Fruit fly (Drosophila melanogaster) whole organism, embryonic: ENCODE measurements around the gene Use1.

ENCODE experiments used
- CG10267 ChIP-seq: fragments of 200-800 bp; sonication (Bioruptor generic); optimal IDR thresholded peaks from 2 replicates; lab custom pipeline; 2018; ENCODE audit warnings: missing biosample characterization, mild to moderate bottlenecking, missing genetic modification characterization, moderate library complexity
- CG10431 ChIP-seq: fragments of 200-800 bp; sonication (Bioruptor generic); optimal IDR thresholded peaks from 3 replicates; lab custom pipeline; 2018; ENCODE audit warnings: missing biosample characterization, mild to moderate bottlenecking, missing genetic modification characterization
- CG11696 ChIP-seq: fragments of 200-800 bp; sonication (Bioruptor generic); IDR thresholded peaks from 2 replicates; pipeline ENCODE4 v1.3.6; 2022; ENCODE audit warnings: missing biosample characterization, missing genetic modification characterization
- CG12299 ChIP-seq: fragments of 200-800 bp; sonication (Bioruptor generic); optimal IDR thresholded peaks from 2 replicates; lab custom pipeline; 2018; ENCODE audit warnings: missing biosample characterization, mild to moderate bottlenecking, missing genetic modification characterization
- CG12744 ChIP-seq: fragments of 200-800 bp; sonication (Bioruptor generic); optimal IDR thresholded peaks from 2 replicates; lab custom pipeline; 2016; ENCODE audit warnings: missing biosample characterization, missing genetic modification characterization
- CG13123 ChIP-seq: fragments of 200-800 bp; sonication (Bioruptor generic); optimal IDR thresholded peaks from 2 replicates; lab custom pipeline; 2016; ENCODE audit warnings: missing biosample characterization, missing genetic modification characterization
- CG15696 ChIP-seq: fragments of 200-800 bp; sonication (Bioruptor generic); optimal IDR thresholded peaks from 2 replicates; lab custom pipeline; 2019; ENCODE audit warnings: missing biosample characterization, mild to moderate bottlenecking, missing genetic modification characterization, moderate library complexity
- CG17361 ChIP-seq: fragments of 200-800 bp; sonication (Bioruptor generic); IDR thresholded peaks from 3 replicates; pipeline ENCODE4 v1.3.6; 2022; ENCODE audit warnings: missing biosample characterization, missing genetic modification characterization
- CG31388 ChIP-seq: fragments of 200-800 bp; sonication (Bioruptor generic); optimal IDR thresholded peaks from 2 replicates; lab custom pipeline; 2016; ENCODE audit warnings: missing biosample characterization, missing genetic modification characterization
- CG3163 ChIP-seq: fragments of 200-800 bp; sonication (Bioruptor generic); optimal IDR thresholded peaks from 3 replicates; lab custom pipeline; 2016; ENCODE audit warnings: missing biosample characterization, missing genetic modification characterization
- CG32532 ChIP-seq: fragments of 200-800 bp; sonication (Bioruptor generic); IDR thresholded peaks from 2 replicates; pipeline ENCODE4 v1.3.6; 2022; ENCODE audit warnings: missing biosample characterization, missing genetic modification characterization
- CG4328 ChIP-seq: fragments of 200-800 bp; sonication (Bioruptor generic); optimal IDR thresholded peaks from 3 replicates; lab custom pipeline; 2017; ENCODE audit warnings: missing biosample characterization, missing genetic modification reagents, missing genetic modification characterization
- CG4730 ChIP-seq: fragments of 200-800 bp; sonication (Bioruptor generic); IDR thresholded peaks from 2 replicates; pipeline ENCODE4 v1.3.6; 2022; ENCODE audit warnings: missing biosample characterization, missing genetic modification characterization
- CG6175 ChIP-seq: fragments of 200-800 bp; sonication (Bioruptor generic); IDR thresholded peaks from 3 replicates; pipeline ENCODE4 v1.3.6; 2022; ENCODE audit warnings: missing biosample characterization, missing genetic modification characterization
- CG6683 ChIP-seq: fragments of 200-800 bp; sonication (Bioruptor generic); optimal IDR thresholded peaks from 2 replicates; lab custom pipeline; 2017; ENCODE audit warnings: missing biosample characterization, mild to moderate bottlenecking, missing genetic modification characterization, missing genetic modification reagents
- CG6813 ChIP-seq: fragments of 200-800 bp; sonication (Bioruptor generic); optimal IDR thresholded peaks from 2 replicates; lab custom pipeline; 2017; ENCODE audit warnings: missing biosample characterization, missing genetic modification characterization, mild to moderate bottlenecking, moderate library complexity, missing genetic modification reagents
- CG8359 ChIP-seq: fragments of 200-800 bp; sonication (Bioruptor generic); optimal IDR thresholded peaks from 2 replicates; lab custom pipeline; 2017; ENCODE audit warnings: missing biosample characterization, mild to moderate bottlenecking, missing genetic modification characterization, borderline replicate concordance
- CG8388 ChIP-seq: fragments of 200-800 bp; sonication (Bioruptor generic); optimal IDR thresholded peaks from 2 replicates; lab custom pipeline; 2019; ENCODE audit warnings: missing biosample characterization, mild to moderate bottlenecking, missing genetic modification characterization, moderate library complexity
- CG8765 ChIP-seq: fragments of 200-800 bp; sonication (Bioruptor generic); IDR thresholded peaks from 2 replicates; pipeline ENCODE4 v1.3.6; 2022; ENCODE audit warnings: missing biosample characterization, missing genetic modification characterization
- CG8924 ChIP-seq: fragments of 200-800 bp; optimal IDR thresholded peaks from 3 replicates; lab custom pipeline; 2019; ENCODE audit warnings: missing biosample characterization, mild to moderate bottlenecking, missing genetic modification characterization, moderate library complexity
- Dek ChIP-seq: fragments of 200-800 bp; sonication (Bioruptor generic); optimal IDR thresholded peaks from 3 replicates; lab custom pipeline; 2019; ENCODE audit warnings: missing biosample characterization, mild to moderate bottlenecking, missing genetic modification characterization, moderate library complexity
- Fer2 ChIP-seq: fragments of 200-800 bp; sonication (Bioruptor generic); optimal IDR thresholded peaks from 2 replicates; lab custom pipeline; 2018; ENCODE audit warnings: missing biosample characterization, mild to moderate bottlenecking, missing genetic modification characterization, moderate library complexity
- Hand ChIP-seq: fragments of 200-800 bp; sonication (Bioruptor generic); optimal IDR thresholded peaks from 2 replicates; lab custom pipeline; 2017; ENCODE audit warnings: mild to moderate bottlenecking, missing biosample characterization, missing genetic modification reagents, missing genetic modification characterization
- Hr3 ChIP-seq: fragments of 200-800 bp; sonication (Bioruptor generic); optimal IDR thresholded peaks from 3 replicates; lab custom pipeline; 2016; ENCODE audit warnings: missing biosample characterization, missing genetic modification characterization
- Jarid2 ChIP-seq: fragments of 200-800 bp; sonication (Bioruptor generic); optimal IDR thresholded peaks from 3 replicates; lab custom pipeline; 2017; ENCODE audit warnings: mild to moderate bottlenecking, missing biosample characterization, missing genetic modification reagents, missing genetic modification characterization
- Oli ChIP-seq: fragments of 200-800 bp; sonication (Bioruptor generic); optimal IDR thresholded peaks from 2 replicates; lab custom pipeline; 2018; ENCODE audit warnings: missing biosample characterization, mild to moderate bottlenecking, missing genetic modification characterization, moderate library complexity
- Rx ChIP-seq: fragments of 200-800 bp; sonication (Bioruptor generic); IDR thresholded peaks from 2 replicates; pipeline ENCODE4 v1.3.6; 2022; ENCODE audit warnings: missing biosample characterization, missing genetic modification characterization
- Stat92E ChIP-seq, 3 experiments: fragments of >200 bp in 2 of 3; fragments of 200-800 bp in 1 of 3; sonication (Bioruptor generic) in 1 of 3; optimal IDR thresholded peaks; 2 replicates each; lab custom pipeline; 2017 to 2019; ENCODE audit warnings: missing biosample characterization in 3 of 3, missing genetic modification characterization in 3 of 3, mild to moderate bottlenecking in 1 of 3, moderate library complexity in 1 of 3
- al ChIP-seq: fragments of 200-800 bp; sonication (Bioruptor generic); IDR thresholded peaks from 2 replicates; pipeline ENCODE4 v1.3.6; 2022; ENCODE audit warnings: missing biosample characterization, missing genetic modification characterization
- crol ChIP-seq: fragments of 200-800 bp; sonication (Bioruptor generic); IDR thresholded peaks from 2 replicates; pipeline ENCODE4 v1.3.6; 2022; ENCODE audit warnings: missing biosample characterization, missing genetic modification characterization
- dan ChIP-seq: fragments of 200-800 bp; sonication (Bioruptor generic); IDR thresholded peaks from 2 replicates; pipeline ENCODE4 v1.3.6; 2022; ENCODE audit warnings: missing biosample characterization, missing genetic modification characterization
- disco-r ChIP-seq: fragments of 200-800 bp; sonication (Bioruptor generic); optimal IDR thresholded peaks from 2 replicates; lab custom pipeline; 2016; ENCODE audit warnings: missing biosample characterization, missing genetic modification characterization
- eyg ChIP-seq: fragments of 200-800 bp; sonication (Bioruptor generic); optimal IDR thresholded peaks from 3 replicates; lab custom pipeline; 2016; ENCODE audit warnings: missing biosample characterization, missing genetic modification characterization
- gem ChIP-seq: fragments of 200-800 bp; sonication (Bioruptor generic); optimal IDR thresholded peaks from 2 replicates; lab custom pipeline; 2019; ENCODE audit warnings: missing biosample characterization, mild to moderate bottlenecking, missing genetic modification characterization, moderate library complexity
- grn ChIP-seq: fragments of 200-800 bp; sonication (Bioruptor generic); optimal IDR thresholded peaks from 3 replicates; lab custom pipeline; 2017; ENCODE audit warnings: missing biosample characterization, missing genetic modification characterization
- kah ChIP-seq: fragments of 200-800 bp; sonication (Bioruptor generic); optimal IDR thresholded peaks from 2 replicates; lab custom pipeline; 2018; ENCODE audit warnings: missing biosample characterization, mild to moderate bottlenecking, missing genetic modification characterization
- lola ChIP-seq, 3 experiments: fragments of >200 bp in 2 of 3; fragments of 200-800 bp in 1 of 3; sonication (Bioruptor generic) in 1 of 3; optimal IDR thresholded peaks; 2 replicates each; lab custom pipeline; 2017 to 2019; ENCODE audit warnings: missing biosample characterization in 3 of 3, missing genetic modification characterization in 3 of 3, mild to moderate bottlenecking in 1 of 3, moderate library complexity in 1 of 3
- odd ChIP-seq: fragments of 200-800 bp; sonication (Bioruptor generic); optimal IDR thresholded peaks from 2 replicates; lab custom pipeline; 2017; ENCODE audit warnings: missing biosample characterization, mild to moderate bottlenecking, missing genetic modification characterization
- prd ChIP-seq, 3 experiments: fragments of >200 bp in 2 of 3; fragments of 200-800 bp in 1 of 3; sonication (Bioruptor generic) in 1 of 3; optimal IDR thresholded peaks in 2 of 3; IDR thresholded peaks in 1 of 3; 2 replicates in 2 of 3; 3 replicates in 1 of 3; pipeline versions ENCODE4 v1.3.6 to Lab custom; 2017 to 2022; ENCODE audit warnings: missing biosample characterization in 1 of 3, missing genetic modification characterization in 1 of 3
- pzg ChIP-seq: fragments of 200-800 bp; sonication (Bioruptor generic); optimal IDR thresholded peaks from 3 replicates; lab custom pipeline; 2018; ENCODE audit warnings: missing biosample characterization, mild to moderate bottlenecking, missing genetic modification characterization, moderate library complexity
- ranshi ChIP-seq: fragments of 200-800 bp; sonication (Bioruptor generic); IDR thresholded peaks from 2 replicates; pipeline ENCODE4 v1.3.6; 2022; ENCODE audit warnings: missing biosample characterization, missing genetic modification characterization
- repo ChIP-seq: fragments of 200-800 bp; sonication (Bioruptor generic); optimal IDR thresholded peaks from 2 replicates; lab custom pipeline; 2016; ENCODE audit warnings: missing biosample characterization, missing genetic modification characterization
- ro ChIP-seq: fragments of 200-800 bp; sonication (Bioruptor generic); IDR thresholded peaks from 2 replicates; pipeline ENCODE4 v1.3.6; 2022; ENCODE audit warnings: missing biosample characterization, missing genetic modification characterization
- sc ChIP-seq, 3 experiments: fragments of >200 bp in 2 of 3; fragments of 200-800 bp in 1 of 3; sonication (Bioruptor generic) in 1 of 3; optimal IDR thresholded peaks; 2 replicates in 2 of 3; 3 replicates in 1 of 3; lab custom pipeline; 2017; ENCODE audit warnings: mild to moderate bottlenecking in 1 of 3, missing biosample characterization in 1 of 3, missing genetic modification characterization in 1 of 3, missing genetic modification reagents in 1 of 3
- seq ChIP-seq: fragments of 200-800 bp; sonication (Bioruptor generic); IDR thresholded peaks from 2 replicates; pipeline ENCODE4 v1.3.6; 2022; ENCODE audit warnings: missing biosample characterization, missing genetic modification characterization
- sisA ChIP-seq: fragments of 200-800 bp; sonication (Bioruptor generic); IDR thresholded peaks from 2 replicates; pipeline ENCODE4 v1.3.6; 2022; ENCODE audit warnings: missing biosample characterization, missing genetic modification characterization
- stc ChIP-seq: fragments of 200-800 bp; sonication (Bioruptor generic); IDR thresholded peaks from 2 replicates; pipeline ENCODE4 v1.3.6; 2022; ENCODE audit warnings: missing biosample characterization, missing genetic modification characterization
- unpg ChIP-seq: fragments of 200-800 bp; sonication (Bioruptor generic); optimal IDR thresholded peaks from 3 replicates; lab custom pipeline; 2018; ENCODE audit warnings: missing biosample characterization, mild to moderate bottlenecking, missing genetic modification characterization, moderate library complexity

Gene Use1

dm6 chr3L:9125261-9126020 is 11.5 kb downstream of the Use1 start (continued):
- TF ChIP-seq grn (GFP tag; lab: Kevin White, UChicago) (peak; percentile 75), CG8765 (GFP tag; lab: Robert Waterston, UW) (no peak), ro (GFP tag; lab: Robert Waterston, UW) (no peak), odd (GFP tag; lab: Kevin White, UChicago) (peak; percentile 9), CG12299 (tag; lab: Kevin White, UChicago) (no peak), Jarid2 (GFP tag; lab: Kevin White, UChicago) (no peak), CG13123 (GFP tag; lab: Kevin White, UChicago) (no peak), kah (GFP tag; lab: Kevin White, UChicago) (no peak), CG17361 (GFP tag; lab: Robert Waterston, UW) (peak; percentile 64; the same call in 2 of the 3 replicates), Dek (peak; percentile 4), al (GFP tag; lab: Robert Waterston, UW) (peak; percentile 4; the same call in 1 of the 2 replicates), CG3163 (GFP tag; lab: Kevin White, UChicago) (peak; percentile 70), CG6813 (GFP tag; lab: Kevin White, UChicago) (no peak), CG6175 (GFP tag; lab: Robert Waterston, UW) (no peak; the same call in 2 of the 3 replicates), ranshi (no peak), Stat92E (GFP tag; optimal IDR thresholded peaks at IDR 0.05; lab: Kevin White, UChicago) (no peak), CG8359 (GFP tag; lab: Kevin White, UChicago) (no peak), Oli (peak; percentile 30), CG11696 (GFP tag; lab: Robert Waterston, UW) (no peak), CG10431 (no peak), sisA (GFP tag; lab: Robert Waterston, UW) (no peak), CG8388 (GFP tag; lab: Kevin White, UChicago) (no peak), CG6683 (no peak), eyg (GFP tag; lab: Kevin White, UChicago) (no peak), CG32532 (GFP tag; lab: Robert Waterston, UW) (no peak), CG8924 (no peak), CG12744 (GFP tag; lab: Kevin White, UChicago) (no peak), sc (optimal IDR thresholded peaks at IDR 0.05; lab: Kevin White, UChicago) (no peak), sc (GFP tag; optimal IDR thresholded peaks at IDR 0.05; lab: Kevin White, UChicago) (no peak), CG10267 (tag; lab: Kevin White, UChicago) (no peak), CG4328 (GFP tag; lab: Kevin White, UChicago) (no peak), CG15696 (no peak), Fer2 (no peak), disco-r (GFP tag; lab: Kevin White, UChicago) (no peak), repo (no peak), gem (tag; lab: Kevin White, UChicago) (peak; percentile 51), unpg (GFP tag; lab: Kevin White, UChicago) (no peak), lola (GFP tag; optimal IDR thresholded peaks at IDR 0.05; lab: Kevin White, UChicago) (no peak), dan (no peak), seq (no peak), CG4730 (GFP tag; lab: Robert Waterston, UW) (no peak), pzg (GFP tag; lab: Kevin White, UChicago) (no peak), Hr3 (GFP tag; lab: Kevin White, UChicago) (peak; percentile 33), stc (0 out of 2 replicates have a peak, but pooled peaks have one; percentile 35), Rx (GFP tag; lab: Robert Waterston, UW) (no peak), Hand (GFP tag; lab: Kevin White, UChicago) (peak; percentile 30), CG31388 (GFP tag; lab: Kevin White, UChicago) (no peak), crol (GFP tag; lab: Robert Waterston, UW) (no peak), prd (optimal IDR thresholded peaks at IDR 0.05; lab: Kevin White, UChicago) (no peak), prd (GFP tag; IDR thresholded peaks at IDR 0.05; lab: Robert Waterston, UW) (no peak)
